Worm (Caenorhabditis elegans): Measurements from ENCODE around the gene Y38E10A.8.

DNA sequence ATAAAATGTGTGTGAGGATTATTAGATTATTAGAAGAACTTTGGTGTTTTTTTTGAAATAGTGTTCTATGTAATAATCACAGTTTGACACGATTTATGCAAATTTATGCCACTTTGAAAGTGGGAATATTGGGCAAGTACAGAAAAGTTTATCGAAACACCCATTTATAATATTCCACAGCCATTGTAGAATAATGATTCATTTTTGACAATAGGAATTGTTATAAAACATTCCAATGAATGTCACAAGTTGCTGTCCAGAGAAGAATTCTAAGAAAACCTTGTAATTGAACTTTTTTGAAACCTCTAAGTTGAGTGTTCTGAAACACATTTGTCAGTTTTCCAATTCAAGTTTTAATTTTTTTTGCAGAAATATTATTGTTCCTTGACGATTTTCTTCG lies 5.2 kb downstream of the Y38E10A.8 start, which contains the start of gene nspe-4:
- TF ChIP-seq fkh-3 (tag; optimal IDR thresholded peaks at IDR 0.05) (no peak), egl-18 (GFP tag; IDR thresholded peaks at IDR 0.05) (no peak), T07F8.4 (tag; optimal IDR thresholded peaks at IDR 0.05) (no peak), dpl-1 (GFP tag; optimal IDR thresholded peaks at IDR 0.05) (no peak), bed-1 (GFP tag; IDR thresholded peaks at IDR 0.05) (no peak), Y95B8A.8 (GFP tag; IDR thresholded peaks at IDR 0.05) (no peak)
